Worm (Caenorhabditis elegans): Measurements from ENCODE around the gene ZK813.3.

The ZK813.3 gene

ce11 chrX:3441539-3441938, at the start of gene ZK813.3:
Gene ZK813.3 (plus strand): TSS chrX:3441839.
- no peak for TF ChIP-seq nfya-1 (tag; optimal IDR thresholded peaks at IDR 0.05; ENCODE audit: insufficient read depth)
- no peak for TF ChIP-seq elt-2 (tag; optimal IDR thresholded peaks at IDR 0.05)
- no peak for TF ChIP-seq egl-5 (tag; optimal IDR thresholded peaks at IDR 0.05)

- no peak for TF ChIP-seq nfya-1 (tag; optimal IDR thresholded peaks at IDR 0.05; ENCODE audit: insufficient read depth)
- TF ChIP-seq ceh-28 (tag; optimal IDR thresholded peaks at IDR 0.05), result no peak
- TF ChIP-seq lin-15B (tag; optimal IDR thresholded peaks at IDR 0.05), result no peak
- no peak for TF ChIP-seq ztf-4 (tag; optimal IDR thresholded peaks at IDR 0.05)
- TF ChIP-seq aly-2 (tag; optimal IDR thresholded peaks at IDR 0.05), result no peak
- no peak for TF ChIP-seq elt-1 (tag; optimal IDR thresholded peaks at IDR 0.05)
- no peak for TF ChIP-seq R02D3.7 (tag; optimal IDR thresholded peaks at IDR 0.05)
- TF ChIP-seq nhr-77 (tag; optimal IDR thresholded peaks at IDR 0.05), result no peak
- TF ChIP-seq pha-4 (tag; optimal IDR thresholded peaks at IDR 0.05), result no peak
- TF ChIP-seq daf-12 (tag; optimal IDR thresholded peaks at IDR 0.05), result no peak
- TF ChIP-seq mml-1 (tag; optimal IDR thresholded peaks at IDR 0.05), result no peak
- TF ChIP-seq ztf-11 (tag; optimal IDR thresholded peaks at IDR 0.05), result no peak
- no peak for TF ChIP-seq snpc-4 (tag; optimal IDR thresholded peaks at IDR 0.05)
- no peak for TF ChIP-seq nhr-43 (tag; optimal IDR thresholded peaks at IDR 0.05; ENCODE audit: poor library complexity, severe bottlenecking)
Measured at ce11 chrX:3393562-3393961, 48.1 kb upstream of the ZK813.3 start, which contains the start of gene slcf-2. Gene slcf-2 (plus strand): TSS chrX:3393862.

- TF ChIP-seq elt-1 (tag; optimal IDR thresholded peaks at IDR 0.05), result peak; percentile 75
- no peak for TF ChIP-seq unc-39 (tag; optimal IDR thresholded peaks at IDR 0.05)
Measured at ce11 chrX:3396735-3397134, 44.9 kb upstream of the ZK813.3 start.

ce11 chrX:3399917-3400316, 41.7 kb upstream of the ZK813.3 start, which contains the start of gene cht-1:
Gene cht-1 (minus strand): TSS chrX:3400017.
- TF ChIP-seq fkh-2 (tag; optimal IDR thresholded peaks at IDR 0.05), result no peak
- no peak for TF ChIP-seq lin-39 (tag; optimal IDR thresholded peaks at IDR 0.05)
- no peak for TF ChIP-seq eor-1 (tag; optimal IDR thresholded peaks at IDR 0.05)
- no peak for TF ChIP-seq skn-1 (tag; optimal IDR thresholded peaks at IDR 0.05)
- no peak for TF ChIP-seq nhr-43 (tag; optimal IDR thresholded peaks at IDR 0.05; ENCODE audit: poor library complexity, severe bottlenecking)
- TF ChIP-seq nhr-67 (tag; optimal IDR thresholded peaks at IDR 0.05), result no peak

ce11 chrX:3400387-3400786, 41.3 kb upstream of the ZK813.3 start:
- no peak for TF ChIP-seq ZK546.5 (tag; optimal IDR thresholded peaks at IDR 0.05)
- no peak for TF ChIP-seq fkh-10 (GFP tag; optimal IDR thresholded peaks at IDR 0.05)
- TF ChIP-seq lsy-12 (tag; optimal IDR thresholded peaks at IDR 0.05), result no peak
- TF ChIP-seq lin-15B (tag; optimal IDR thresholded peaks at IDR 0.05), result no peak
- TF ChIP-seq tbx-2 (tag; optimal IDR thresholded peaks at IDR 0.05), result no peak
- TF ChIP-seq nhr-43 (tag; optimal IDR thresholded peaks at IDR 0.05; ENCODE audit: poor library complexity, severe bottlenecking), result no peak
- no peak for TF ChIP-seq ama-1 (optimal IDR thresholded peaks at IDR 0.05)
- no peak for TF ChIP-seq nhr-77 (tag; optimal IDR thresholded peaks at IDR 0.05)
- no peak for TF ChIP-seq sea-2 (GFP tag; optimal IDR thresholded peaks at IDR 0.05)
- no peak for TF ChIP-seq R02D3.7 (tag; optimal IDR thresholded peaks at IDR 0.05)
- TF ChIP-seq elt-1 (tag; optimal IDR thresholded peaks at IDR 0.05), result no peak
- no peak for TF ChIP-seq nhr-67 (tag; optimal IDR thresholded peaks at IDR 0.05)
- no peak for TF ChIP-seq fos-1 (tag; optimal IDR thresholded peaks at IDR 0.05)
- TF ChIP-seq ceh-82 (tag; optimal IDR thresholded peaks at IDR 0.05), result no peak
- TF ChIP-seq nhr-25 (tag; optimal IDR thresholded peaks at IDR 0.05), result no peak

- TF ChIP-seq elt-3 (tag; optimal IDR thresholded peaks at IDR 0.05) (no peak), nhr-23 (tag; optimal IDR thresholded peaks at IDR 0.05) (no peak), ztf-4 (tag; optimal IDR thresholded peaks at IDR 0.05) (no peak), snpc-4 (tag; optimal IDR thresholded peaks at IDR 0.05) (no peak), zag-1 (tag; optimal IDR thresholded peaks at IDR 0.05) (no peak), jun-1 (tag; optimal IDR thresholded peaks at IDR 0.05) (no peak), ceh-9 (tag; optimal IDR thresholded peaks at IDR 0.05) (no peak), nhr-28 (tag; optimal IDR thresholded peaks at IDR 0.05) (no peak), unc-39 (tag; optimal IDR thresholded peaks at IDR 0.05) (no peak), eor-1 (tag; optimal IDR thresholded peaks at IDR 0.05) (no peak), nhr-67 (tag; optimal IDR thresholded peaks at IDR 0.05) (no peak), sea-2 (GFP tag; optimal IDR thresholded peaks at IDR 0.05) (no peak), fos-1 (tag; optimal IDR thresholded peaks at IDR 0.05) (no peak), tbx-2 (tag; optimal IDR thresholded peaks at IDR 0.05) (no peak)
Measured at ce11 chrX:3401701-3402100, 39.9 kb upstream of the ZK813.3 start, which contains the start of gene C04F6.9. Gene C04F6.9 (plus strand): TSS chrX:3402001.

Data from whole organism, L3 larva.